Worm (Caenorhabditis elegans): Measurements from ENCODE around the gene gipc-1.

The gipc-1 gene

ce11 chrIII:4917960-4918712 lies 47.6 kb downstream of the gipc-1 start, which contains the start of gene rpb-8 (continued):
- no peak for TF ChIP-seq zag-1 (tag; optimal IDR thresholded peaks at IDR 0.05)
- peak; percentile 89 for TF ChIP-seq gmeb-1 (tag; optimal IDR thresholded peaks at IDR 0.05)
- no peak for TF ChIP-seq nhr-23 (tag; optimal IDR thresholded peaks at IDR 0.05)
- peak; percentile 64 for TF ChIP-seq C34F6.9 (tag; optimal IDR thresholded peaks at IDR 0.05)
- TF ChIP-seq R02D3.7 (tag; optimal IDR thresholded peaks at IDR 0.05): no peak
- TF ChIP-seq unc-55 (GFP tag; optimal IDR thresholded peaks at IDR 0.05): peak; percentile 90
- TF ChIP-seq nhr-11 (tag; optimal IDR thresholded peaks at IDR 0.05): no peak
- no peak for TF ChIP-seq ceh-16 (tag; optimal IDR thresholded peaks at IDR 0.05)
- TF ChIP-seq nhr-12 (tag; optimal IDR thresholded peaks at IDR 0.05): no peak
- peak; percentile 29 for TF ChIP-seq fos-1 (tag; optimal IDR thresholded peaks at IDR 0.05)
- no peak for TF ChIP-seq alr-1 (tag; optimal IDR thresholded peaks at IDR 0.05)
- no peak for TF ChIP-seq egl-27 (tag; optimal IDR thresholded peaks at IDR 0.05)
- TF ChIP-seq mdl-1 (tag; optimal IDR thresholded peaks at IDR 0.05): no peak
- peak; percentile 14 to 75 for TF ChIP-seq lsy-2 (tag; optimal IDR thresholded peaks at IDR 0.05)
- TF ChIP-seq aly-2 (tag; optimal IDR thresholded peaks at IDR 0.05): no peak
- TF ChIP-seq nhr-6 (tag; optimal IDR thresholded peaks at IDR 0.05): no peak
- TF ChIP-seq nhr-77 (tag; optimal IDR thresholded peaks at IDR 0.05): no peak

DNA sequence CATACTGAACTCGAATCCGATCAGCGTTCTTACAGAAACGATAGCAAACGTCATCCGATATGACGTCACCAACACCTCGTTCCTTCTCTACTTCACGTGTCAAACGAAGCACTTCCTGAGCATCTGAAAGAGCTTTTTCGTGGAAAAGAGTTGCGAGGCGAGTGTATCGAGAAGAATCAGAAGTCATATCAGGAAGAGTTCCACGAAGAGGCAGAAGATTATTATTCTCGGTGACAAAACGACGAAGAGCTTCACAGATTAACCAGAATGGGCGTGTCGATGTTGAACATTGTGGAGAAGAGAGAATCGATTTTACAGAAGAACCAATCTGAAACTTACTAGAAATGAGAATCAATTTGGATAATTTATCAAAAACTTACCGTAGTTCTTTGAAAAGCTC lies 48.3 kb downstream of the gipc-1 start:
- TF ChIP-seq nhr-10 (tag; optimal IDR thresholded peaks at IDR 0.05) (no peak), dmd-4 (tag; optimal IDR thresholded peaks at IDR 0.05) (no peak), F13H6.1 (tag; optimal IDR thresholded peaks at IDR 0.05) (no peak)

DNA sequence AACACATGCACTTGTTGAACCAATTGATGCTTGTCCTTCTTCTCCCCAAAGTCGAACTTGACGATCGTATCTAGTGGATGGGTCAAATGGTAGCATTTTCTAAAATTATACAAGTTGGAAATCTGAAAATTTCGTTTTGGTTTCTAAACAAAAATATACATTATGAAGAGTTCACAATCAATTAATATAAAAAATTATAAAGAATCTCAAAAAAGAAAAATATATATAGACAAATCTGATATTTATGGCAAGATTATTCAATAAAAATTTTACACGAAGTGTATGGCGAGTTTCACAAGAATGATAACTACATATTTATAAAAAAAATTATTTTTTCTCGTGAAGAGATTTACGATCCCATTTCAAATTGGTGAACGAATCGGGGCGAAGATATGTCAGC lies 49.6 kb downstream of the gipc-1 start, which contains the start of gene ula-1:
ula-1 (minus strand) TSS at position 101 of the 400 bp plus-strand sequence.
- TF ChIP-seq dmd-4 (tag; optimal IDR thresholded peaks at IDR 0.05): no peak
- no peak for TF ChIP-seq nhr-11 (tag; optimal IDR thresholded peaks at IDR 0.05)
